Worm (Caenorhabditis elegans) whole organism, young adult: ENCODE results near the gene dsl-5.

Experiments used
- B0019.2 ChIP-seq: fragments of 200-800 bp; sonication (Bioruptor generic); conservative IDR thresholded peaks from 2 replicates; pipeline ENCODE4 v1.3.6; 2022; ENCODE audit warnings: missing genetic modification reagents, missing genetic modification characterization, missing compliant biosample characterization
- B0261.1 ChIP-seq: sonication (generic microtip); optimal IDR thresholded peaks from 2 replicates; lab custom pipeline; 2016; ENCODE audit warnings: mild to moderate bottlenecking, missing genetic modification characterization, moderate library complexity, missing compliant biosample characterization
- D2030.7 ChIP-seq: fragments of 200-800 bp; sonication (Bioruptor generic); IDR thresholded peaks from 2 replicates; pipeline ENCODE4 v1.3.6; 2022; ENCODE audit warnings: missing genetic modification reagents, missing genetic modification characterization, missing compliant biosample characterization
- F10E7.11 ChIP-seq: sonication (generic microtip); optimal IDR thresholded peaks from 2 replicates; lab custom pipeline; 2017; ENCODE audit warnings: mild to moderate bottlenecking, missing genetic modification characterization, moderate library complexity, missing compliant biosample characterization
- F23B12.7 ChIP-seq: sonication (generic microtip); optimal IDR thresholded peaks from 2 replicates; lab custom pipeline; 2017; ENCODE audit warnings: missing genetic modification characterization, mild to moderate bottlenecking, missing compliant biosample characterization, antibody characterized with exemption, moderate library complexity; ENCODE audit not compliant: insufficient read depth
- F33H1.4 ChIP-seq: fragments of 200-800 bp; sonication (Bioruptor generic); IDR thresholded peaks from 2 replicates; pipeline ENCODE4 v1.3.6; 2022; ENCODE audit warnings: missing genetic modification reagents, missing genetic modification characterization, missing compliant biosample characterization
- F39B2.1 ChIP-seq: fragments of 200-800 bp; sonication (Bioruptor generic); IDR thresholded peaks from 2 replicates; pipeline ENCODE4 v1.3.6; 2022; ENCODE audit warnings: missing genetic modification reagents, missing genetic modification characterization, missing compliant biosample characterization
- F55B11.4 ChIP-seq: sonication (generic microtip); optimal IDR thresholded peaks from 2 replicates; lab custom pipeline; 2016; ENCODE audit warnings: missing compliant biosample characterization, missing genetic modification characterization, borderline replicate concordance; ENCODE audit not compliant: insufficient read depth
- K11D2.4 ChIP-seq: fragments of 200-800 bp; sonication (Bioruptor generic); IDR thresholded peaks from 2 replicates; pipeline ENCODE4 v1.3.6; 2022; ENCODE audit warnings: missing genetic modification reagents, missing genetic modification characterization, missing compliant biosample characterization
- Y53F4B.3 ChIP-seq: fragments of 200-800 bp; sonication (Bioruptor generic); IDR thresholded peaks from 2 replicates; pipeline ENCODE4 v1.3.6; 2022; ENCODE audit warnings: missing genetic modification reagents, missing genetic modification characterization, missing compliant biosample characterization
- Y67H2A.10 ChIP-seq: fragments of 200-800 bp; sonication (Bioruptor generic); conservative IDR thresholded peaks from 2 replicates; pipeline ENCODE4 v1.3.6; 2022; ENCODE audit warnings: missing genetic modification reagents, missing genetic modification characterization, missing compliant biosample characterization
- Y95B8A.8 ChIP-seq: fragments of 200-800 bp; sonication (Bioruptor generic); IDR thresholded peaks from 2 replicates; pipeline ENCODE4 v1.3.6; 2022; ENCODE audit warnings: missing genetic modification reagents, missing genetic modification characterization, missing compliant biosample characterization
- ZK185.1 ChIP-seq: sonication (generic microtip); optimal IDR thresholded peaks from 2 replicates; lab custom pipeline; 2016; ENCODE audit warnings: mild to moderate bottlenecking, missing genetic modification characterization, missing compliant biosample characterization; ENCODE audit not compliant: poor library complexity, severe bottlenecking
- ama-1 ChIP-seq, 3 experiments: fragments of 150-350 bp in 1 of 3; sonication (generic microtip) in 2 of 3; optimal IDR thresholded peaks; 2 replicates each; lab custom pipeline; 2014 to 2018; ENCODE audit warnings: missing biosample characterization in 2 of 3, missing genetic modification characterization in 2 of 3, missing genetic modification reagents in 2 of 3
- atf-7 ChIP-seq: sonication (generic microtip); optimal IDR thresholded peaks from 2 replicates; lab custom pipeline; 2017; ENCODE audit warnings: mild to moderate bottlenecking, missing genetic modification characterization, missing compliant biosample characterization
- attf-5 ChIP-seq: fragments of 200-800 bp; sonication (Bioruptor generic); optimal IDR thresholded peaks from 2 replicates; lab custom pipeline; 2018; ENCODE audit warnings: mild to moderate bottlenecking, missing genetic modification characterization, missing compliant biosample characterization
- attf-6 ChIP-seq: fragments of 200-800 bp; sonication (Bioruptor generic); IDR thresholded peaks from 2 replicates; pipeline ENCODE4 v1.3.6; 2022; ENCODE audit warnings: missing genetic modification reagents, missing genetic modification characterization, missing compliant biosample characterization
- bed-2 ChIP-seq: fragments of 200-800 bp; sonication (Bioruptor generic); IDR thresholded peaks from 2 replicates; pipeline ENCODE4 v1.3.6; 2022; ENCODE audit warnings: missing genetic modification reagents, missing genetic modification characterization, missing compliant biosample characterization
- ccch-3 ChIP-seq: fragments of 200-800 bp; sonication (Bioruptor generic); optimal IDR thresholded peaks from 2 replicates; lab custom pipeline; 2018; ENCODE audit warnings: mild to moderate bottlenecking, missing genetic modification characterization, missing compliant biosample characterization
- ceh-40 ChIP-seq: fragments of 200-800 bp; sonication (Bioruptor generic); IDR thresholded peaks from 2 replicates; pipeline ENCODE4 v1.3.6; 2022; ENCODE audit warnings: missing genetic modification characterization, missing compliant biosample characterization
- dox-1 ChIP-seq: fragments of 200-800 bp; sonication (Bioruptor generic); IDR thresholded peaks from 2 replicates; pipeline ENCODE4 v1.3.6; 2022; ENCODE audit warnings: missing genetic modification reagents, missing genetic modification characterization, missing compliant biosample characterization
- egl-18 ChIP-seq: fragments of 200-800 bp; sonication (Bioruptor generic); IDR thresholded peaks from 2 replicates; pipeline ENCODE4 v1.3.6; 2022; ENCODE audit warnings: missing genetic modification reagents, missing genetic modification characterization, missing compliant biosample characterization
- egrh-3 ChIP-seq: fragments of 200-800 bp; sonication (Bioruptor generic); IDR thresholded peaks from 2 replicates; pipeline ENCODE4 v1.3.6; 2022; ENCODE audit warnings: missing genetic modification reagents, missing genetic modification characterization, missing compliant biosample characterization
- ets-4 ChIP-seq: fragments of 200-800 bp; sonication (Bioruptor generic); optimal IDR thresholded peaks from 2 replicates; lab custom pipeline; 2018; ENCODE audit warnings: mild to moderate bottlenecking, missing genetic modification characterization, missing compliant biosample characterization
- fkh-3 ChIP-seq: sonication (generic microtip); optimal IDR thresholded peaks from 2 replicates; lab custom pipeline; 2016; ENCODE audit warnings: mild to moderate bottlenecking, missing genetic modification characterization, missing compliant biosample characterization
- gei-17 ChIP-seq: fragments of 200-800 bp; sonication (Bioruptor generic); optimal IDR thresholded peaks from 2 replicates; lab custom pipeline; 2018; ENCODE audit warnings: mild to moderate bottlenecking, missing genetic modification characterization, missing compliant biosample characterization
- him-1 ChIP-seq: sonication (generic microtip); optimal IDR thresholded peaks from 2 replicates; lab custom pipeline; 2016; ENCODE audit warnings: missing genotype, missing genetic modification reagents, missing genetic modification characterization, missing compliant biosample characterization
- lin-54 ChIP-seq: fragments of 200-800 bp; sonication (Bioruptor generic); optimal IDR thresholded peaks from 2 replicates; lab custom pipeline; 2018; ENCODE audit warnings: mild to moderate bottlenecking, missing genetic modification characterization, missing compliant biosample characterization
- madf-3 ChIP-seq: fragments of 200-800 bp; sonication (Bioruptor generic); IDR thresholded peaks from 2 replicates; pipeline ENCODE4 v1.3.6; 2022; ENCODE audit warnings: missing genetic modification reagents, missing genetic modification characterization, missing compliant biosample characterization
- madf-6 ChIP-seq: fragments of 200-800 bp; sonication (Bioruptor generic); IDR thresholded peaks from 2 replicates; pipeline ENCODE4 v1.3.6; 2022; ENCODE audit warnings: missing genetic modification reagents, missing genetic modification characterization, missing compliant biosample characterization
- madf-8 ChIP-seq: fragments of 200-800 bp; sonication (Bioruptor generic); conservative IDR thresholded peaks from 2 replicates; pipeline ENCODE4 v1.3.6; 2022; ENCODE audit warnings: missing genetic modification reagents, missing genetic modification characterization, missing compliant biosample characterization
- mcd-1 ChIP-seq: fragments of 200-800 bp; sonication (Bioruptor generic); IDR thresholded peaks from 2 replicates; pipeline ENCODE4 v1.3.6; 2022; ENCODE audit warnings: missing genetic modification reagents, missing genetic modification characterization, missing compliant biosample characterization
- mel-28 ChIP-seq: sonication (generic microtip); optimal IDR thresholded peaks from 2 replicates; lab custom pipeline; 2016; ENCODE audit warnings: borderline replicate concordance, mild to moderate bottlenecking, missing genetic modification characterization, missing compliant biosample characterization
- mxl-1 ChIP-seq: sonication (generic microtip); optimal IDR thresholded peaks from 2 replicates; lab custom pipeline; 2016; ENCODE audit warnings: missing genetic modification characterization, missing compliant biosample characterization
- nfya-2 ChIP-seq: fragments of 200-800 bp; sonication (Bioruptor generic); IDR thresholded peaks from 2 replicates; pipeline ENCODE4 v1.3.6; 2022; ENCODE audit warnings: missing genetic modification reagents, missing genetic modification characterization, missing compliant biosample characterization
- nfyb-1 ChIP-seq: fragments of 200-800 bp; sonication (Bioruptor generic); IDR thresholded peaks from 2 replicates; pipeline ENCODE4 v1.3.6; 2022; ENCODE audit warnings: missing genetic modification reagents, missing genetic modification characterization, missing compliant biosample characterization
- nhr-80 ChIP-seq: sonication (generic microtip); optimal IDR thresholded peaks from 2 replicates; lab custom pipeline; 2016; ENCODE audit warnings: missing genetic modification characterization, missing compliant biosample characterization
- rpc-1 ChIP-seq, 2 experiments: fragments of 150-350 bp in 1 of 2; sonication (generic microtip) in 1 of 2; optimal IDR thresholded peaks; 2 replicates each; lab custom pipeline; 2014 to 2018; ENCODE audit warnings: missing biosample characterization in 1 of 2, missing genetic modification characterization in 1 of 2, missing genetic modification reagents in 1 of 2, missing genotype in 1 of 2
- sdz-38 ChIP-seq: sonication (generic microtip); optimal IDR thresholded peaks from 2 replicates; lab custom pipeline; 2016; ENCODE audit warnings: missing genotype, missing genetic modification characterization, missing compliant biosample characterization
- sea-2 ChIP-seq: fragments of 200-800 bp; sonication (Bioruptor generic); IDR thresholded peaks from 2 replicates; pipeline ENCODE4 v1.3.6; 2022; ENCODE audit warnings: missing genetic modification characterization, missing compliant biosample characterization
- snpc-1.1 ChIP-seq: sonication (generic microtip); optimal IDR thresholded peaks from 2 replicates; lab custom pipeline; 2017; ENCODE audit warnings: missing genetic modification characterization, mild to moderate bottlenecking, missing compliant biosample characterization, antibody characterized with exemption, moderate library complexity, missing genotype, missing genetic modification reagents; ENCODE audit not compliant: insufficient read depth
- snpc-3.4 ChIP-seq: sonication (generic microtip); optimal IDR thresholded peaks from 2 replicates; lab custom pipeline; 2017; ENCODE audit warnings: missing genetic modification characterization, mild to moderate bottlenecking, missing compliant biosample characterization, antibody characterized with exemption, moderate library complexity, missing genotype, missing genetic modification reagents
- sptf-2 ChIP-seq: fragments of 200-800 bp; sonication (Bioruptor generic); optimal IDR thresholded peaks from 2 replicates; lab custom pipeline; 2018; ENCODE audit warnings: mild to moderate bottlenecking, missing genetic modification characterization, missing compliant biosample characterization
- tbp1 ChIP-seq: fragments of 200-800 bp; sonication (Bioruptor generic); optimal IDR thresholded peaks from 2 replicates; lab custom pipeline; 2018; ENCODE audit warnings: mild to moderate bottlenecking, missing genetic modification characterization, missing compliant biosample characterization
- tlf-1 ChIP-seq: fragments of 200-800 bp; sonication (Bioruptor generic); optimal IDR thresholded peaks from 2 replicates; lab custom pipeline; 2018; ENCODE audit warnings: mild to moderate bottlenecking, missing genetic modification characterization, missing compliant biosample characterization
- xnd-1 ChIP-seq: sonication (generic microtip); optimal IDR thresholded peaks from 2 replicates; lab custom pipeline; 2016; ENCODE audit warnings: missing genotype, missing genetic modification reagents, missing genetic modification characterization, missing compliant biosample characterization
- ztf-26 ChIP-seq: sonication (generic microtip); optimal IDR thresholded peaks from 2 replicates; lab custom pipeline; 2017; ENCODE audit warnings: missing genetic modification characterization, missing compliant biosample characterization
- ztf-28 ChIP-seq: fragments of 200-800 bp; sonication (Bioruptor generic); IDR thresholded peaks from 2 replicates; pipeline ENCODE4 v1.3.6; 2022; ENCODE audit warnings: missing genetic modification reagents, missing genetic modification characterization, missing compliant biosample characterization
- ztf-3 ChIP-seq: fragments of 200-800 bp; sonication (Bioruptor generic); optimal IDR thresholded peaks from 2 replicates; lab custom pipeline; 2018; ENCODE audit warnings: mild to moderate bottlenecking, missing genetic modification characterization, missing compliant biosample characterization

Gene dsl-5

DNA sequence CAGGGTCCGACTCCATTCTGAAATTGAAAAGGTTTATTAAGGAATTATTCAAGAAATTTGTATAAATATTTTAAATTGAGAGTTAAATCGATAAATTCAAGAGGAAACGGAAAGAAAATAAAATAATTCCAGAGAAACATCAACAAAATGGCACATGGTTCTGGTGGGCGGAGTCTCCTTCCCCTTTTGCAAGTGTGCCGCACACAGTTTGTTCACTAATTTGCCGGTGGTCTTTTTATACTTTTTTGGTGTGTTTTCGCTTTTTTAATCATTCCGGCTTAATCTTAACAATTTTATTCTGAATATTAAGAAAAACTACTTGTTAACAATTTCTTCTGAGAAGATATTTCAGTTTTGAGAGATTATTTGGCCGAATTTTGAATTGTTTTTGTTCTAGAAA lies 15.9 kb downstream of the dsl-5 start, which contains the start of the genes ragc-1 and Y24F12A.1 (continued):
- TF ChIP-seq nfya-2 (GFP tag; lab: Robert Waterston, UW) (no peak), ccch-3 (no peak), K11D2.4 (GFP tag; lab: Robert Waterston, UW) (no peak), sea-2 (GFP tag; lab: Robert Waterston, UW) (no peak), snpc-3.4 (tag; lab: Kevin White, UChicago) (peak; percentile 56), madf-8 (GFP tag; lab: Robert Waterston, UW) (no peak), atf-7 (tag; lab: Kevin White, UChicago) (no peak), dox-1 (0 out of 2 replicates have a peak, but pooled peaks have one; percentile 7), ceh-40 (no peak), ama-1 (optimal IDR thresholded peaks at IDR 0.05; lab: Kevin White, UChicago) (no peak), ama-1 (GFP tag; optimal IDR thresholded peaks at IDR 0.05; lab: Kevin White, UChicago) (no peak), ztf-3 (GFP tag; lab: Kevin White, UChicago) (no peak), B0261.1 (tag; lab: Kevin White, UChicago) (no peak), ets-4 (GFP tag; lab: Kevin White, UChicago) (no peak), tbp1 (GFP tag; lab: Kevin White, UChicago) (peak; percentile 34), mxl-1 (tag; lab: Kevin White, UChicago) (no peak), D2030.7 (GFP tag; lab: Robert Waterston, UW) (no peak), egrh-3 (GFP tag; lab: Robert Waterston, UW) (no peak), tlf-1 (no peak), sptf-2 (GFP tag; lab: Kevin White, UChicago) (no peak), snpc-1.1 (no peak), B0019.2 (GFP tag; lab: Robert Waterston, UW) (no peak), sdz-38 (tag; lab: Kevin White, UChicago) (no peak), madf-3 (GFP tag; lab: Robert Waterston, UW) (no peak), rpc-1 (optimal IDR thresholded peaks at IDR 0.05; lab: Kevin White, UChicago) (no peak), rpc-1 (tag; optimal IDR thresholded peaks at IDR 0.05; lab: Kevin White, UChicago) (no peak), egl-18 (GFP tag; lab: Robert Waterston, UW) (no peak), F39B2.1 (GFP tag; lab: Robert Waterston, UW) (no peak), F33H1.4 (GFP tag; lab: Robert Waterston, UW) (no peak; the same call in 1 of the 2 replicates), mel-28 (tag; lab: Kevin White, UChicago) (no peak), nfyb-1 (GFP tag; lab: Robert Waterston, UW) (no peak), Y53F4B.3 (GFP tag; lab: Robert Waterston, UW) (no peak), nhr-80 (peak; percentile 55), lin-54 (GFP tag; lab: Kevin White, UChicago) (no peak), F10E7.11 (no peak), ztf-26 (tag; lab: Kevin White, UChicago) (no peak), attf-5 (GFP tag; lab: Kevin White, UChicago) (peak; percentile 70), ZK185.1 (tag; lab: Kevin White, UChicago) (peak; percentile 39), attf-6 (GFP tag; lab: Robert Waterston, UW) (no peak), fkh-3 (no peak), mcd-1 (GFP tag; lab: Robert Waterston, UW) (0 out of 2 replicates have a peak, but pooled peaks have one; percentile 19), F23B12.7 (peak; percentile 79), F55B11.4 (tag; lab: Kevin White, UChicago) (no peak), ztf-28 (GFP tag; lab: Robert Waterston, UW) (no peak), madf-6 (GFP tag; lab: Robert Waterston, UW) (no peak), him-1 (tag; lab: Kevin White, UChicago) (no peak), Y67H2A.10 (GFP tag; lab: Robert Waterston, UW) (no peak), xnd-1 (tag; lab: Kevin White, UChicago) (no peak), gei-17 (GFP tag; lab: Kevin White, UChicago) (no peak), bed-2 (GFP tag; lab: Robert Waterston, UW) (no peak), Y95B8A.8 (GFP tag; lab: Robert Waterston, UW) (no peak)
